Worm (Caenorhabditis elegans): ENCODE results near the gene gex-2.

DNA sequence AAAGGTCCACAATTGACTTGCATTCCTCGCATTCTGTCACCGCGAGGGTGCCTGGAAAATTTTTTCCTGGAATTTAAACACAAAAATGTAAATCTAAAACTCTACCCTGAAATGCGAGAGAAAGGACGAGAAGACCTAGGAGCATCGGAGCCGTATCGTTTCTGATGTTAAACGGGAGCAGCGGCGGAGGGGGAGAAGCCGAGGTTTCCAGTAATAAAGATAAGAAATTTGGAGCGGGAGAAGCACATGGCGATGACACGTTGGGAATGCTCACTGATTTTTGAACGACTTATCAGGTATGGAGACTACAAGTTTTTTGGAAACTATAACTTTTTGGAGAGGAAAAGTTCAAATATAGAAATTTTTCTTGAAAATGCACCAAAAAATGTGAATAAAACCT, 49.0 kb upstream of the gex-2 start, which contains the start of gene asm-3:
- no peak for TF ChIP-seq nhr-12 (tag; optimal IDR thresholded peaks at IDR 0.05)
- no peak for TF ChIP-seq ztf-4 (tag; optimal IDR thresholded peaks at IDR 0.05)
- TF ChIP-seq lin-39 (tag; optimal IDR thresholded peaks at IDR 0.05): no peak
- TF ChIP-seq ama-1 (optimal IDR thresholded peaks at IDR 0.05): no peak
- no peak for TF ChIP-seq snpc-4 (tag; optimal IDR thresholded peaks at IDR 0.05)
- no peak for TF ChIP-seq nhr-11 (tag; optimal IDR thresholded peaks at IDR 0.05)
